Fruit fly (Drosophila melanogaster): Measurements from ENCODE around the gene Ipk2.
A peak's percentile ranks its signal among the peaks of the same experiment; 100 is the strongest.

dm6 chr2L:552432-552929 lies 21.6 kb downstream of the Ipk2 start, which contains the start of gene Ets21C:
- TF ChIP-seq brk (GFP tag; optimal IDR thresholded peaks at IDR 0.05), result no peak
- TF ChIP-seq pan (optimal IDR thresholded peaks at IDR 0.05), result no peak
- TF ChIP-seq Jra (GFP tag; optimal IDR thresholded peaks at IDR 0.05), result peak; percentile 91
- TF ChIP-seq dl (GFP tag; optimal IDR thresholded peaks at IDR 0.05; ENCODE audit: insufficient read depth in 1 of 2, partially characterized antibody in 2 of 2), result peak; percentile 35 to 39
- TF ChIP-seq foxo (GFP tag; optimal IDR thresholded peaks at IDR 0.05), result no peak
- no peak for TF ChIP-seq GATAd (GFP tag; optimal IDR thresholded peaks at IDR 0.05)
- TF ChIP-seq Hr78 (GFP tag; optimal IDR thresholded peaks at IDR 0.05), result no peak
- peak; percentile 51 for TF ChIP-seq h (GFP tag; optimal IDR thresholded peaks at IDR 0.05)
- peak; percentile 61 for TF ChIP-seq Hr83 (GFP tag; optimal IDR thresholded peaks at IDR 0.05; ENCODE audit: poor library complexity, severe bottlenecking)
- peak; percentile 27 for TF ChIP-seq Rel (GFP tag; optimal IDR thresholded peaks at IDR 0.05)
- TF ChIP-seq Rel (tag; optimal IDR thresholded peaks at IDR 0.05), result peak; percentile 74
- TF ChIP-seq psq (GFP tag; optimal IDR thresholded peaks at IDR 0.05), result no peak
- TF ChIP-seq tai (GFP tag; optimal IDR thresholded peaks at IDR 0.05), result no peak
- no peak for TF ChIP-seq fru (GFP tag; optimal IDR thresholded peaks at IDR 0.05)

Measured in whole organism, wandering third instar larva.